Fruit fly (Drosophila melanogaster) whole organism, pupa: ENCODE results near the gene Cpr100A.
A peak's percentile ranks its signal among the peaks of the same experiment; 100 is the strongest.

ENCODE experiments used
- CG10348 ChIP-seq: fragments of 200-800 bp; sonication (Bioruptor generic); IDR thresholded peaks from 2 replicates; pipeline ENCODE4 v1.3.6; 2022; ENCODE audit warnings: missing biosample characterization, missing genetic modification characterization
- CG12605 ChIP-seq: fragments of 200-800 bp; sonication (Bioruptor generic); IDR thresholded peaks from 2 replicates; pipeline ENCODE4 v1.3.6; 2022; ENCODE audit warnings: missing biosample characterization, missing genetic modification characterization
- CG13204 ChIP-seq: fragments of 200-800 bp; sonication (Bioruptor generic); optimal IDR thresholded peaks from 2 replicates; lab custom pipeline; 2018; ENCODE audit warnings: missing biosample characterization, mild to moderate bottlenecking, missing genetic modification characterization, moderate library complexity
- CG14655 ChIP-seq: fragments of 200-800 bp; sonication (Bioruptor generic); optimal IDR thresholded peaks from 3 replicates; lab custom pipeline; 2017; ENCODE audit warnings: mild to moderate bottlenecking, missing biosample characterization, missing genetic modification reagents, missing genetic modification characterization
- CG15710 ChIP-seq: fragments of 200-800 bp; sonication (Bioruptor generic); optimal IDR thresholded peaks from 2 replicates; lab custom pipeline; 2018; ENCODE audit warnings: missing biosample characterization, mild to moderate bottlenecking, missing genetic modification characterization, moderate library complexity
- CG17806 ChIP-seq: fragments of 200-800 bp; sonication (Bioruptor generic); optimal IDR thresholded peaks from 2 replicates; lab custom pipeline; 2018; ENCODE audit warnings: missing biosample characterization, mild to moderate bottlenecking, missing genetic modification characterization, moderate library complexity
- CG32121 ChIP-seq: fragments of 200-800 bp; sonication (Bioruptor generic); IDR thresholded peaks from 2 replicates; pipeline ENCODE4 v1.3.6; 2022; ENCODE audit warnings: missing biosample characterization, missing genetic modification characterization
- CG34367 ChIP-seq: fragments of 200-800 bp; sonication (Bioruptor generic); optimal IDR thresholded peaks from 2 replicates; lab custom pipeline; 2018; ENCODE audit warnings: missing biosample characterization, mild to moderate bottlenecking, missing genetic modification characterization
- CG4496 ChIP-seq: fragments of 200-800 bp; sonication (Bioruptor generic); IDR thresholded peaks from 3 replicates; pipeline ENCODE4 v1.3.6; 2022; ENCODE audit warnings: missing biosample characterization, missing genetic modification characterization
- CG8159 ChIP-seq: fragments of 200-800 bp; sonication (Bioruptor generic); optimal IDR thresholded peaks from 3 replicates; lab custom pipeline; 2018; ENCODE audit warnings: missing biosample characterization, mild to moderate bottlenecking, missing genetic modification characterization, moderate library complexity
- CG8301 ChIP-seq: fragments of 200-800 bp; sonication (Bioruptor generic); optimal IDR thresholded peaks from 2 replicates; lab custom pipeline; 2018; ENCODE audit warnings: missing biosample characterization, mild to moderate bottlenecking, missing genetic modification characterization
- CG9948 ChIP-seq: fragments of 200-800 bp; sonication (Bioruptor generic); optimal IDR thresholded peaks from 2 replicates; lab custom pipeline; 2018; ENCODE audit warnings: missing biosample characterization, mild to moderate bottlenecking, missing genetic modification characterization, moderate library complexity
- D1 ChIP-seq: fragments of 200-800 bp; sonication (Bioruptor generic); optimal IDR thresholded peaks from 2 replicates; lab custom pipeline; 2018; ENCODE audit warnings: missing biosample characterization, mild to moderate bottlenecking, missing genetic modification characterization, moderate library complexity
- EcR ChIP-seq: fragments of 200-800 bp; sonication (Bioruptor generic); optimal IDR thresholded peaks from 3 replicates; lab custom pipeline; 2019; ENCODE audit warnings: missing biosample characterization, missing genetic modification characterization, mild to moderate bottlenecking, moderate library complexity, missing genetic modification reagents
- Ets98B ChIP-seq: fragments of 200-800 bp; sonication (Bioruptor generic); IDR thresholded peaks from 2 replicates; pipeline ENCODE4 v1.3.6; 2022; ENCODE audit warnings: missing biosample characterization, missing genetic modification characterization
- Pif1A ChIP-seq: fragments of 200-800 bp; sonication (Bioruptor generic); optimal IDR thresholded peaks from 3 replicates; lab custom pipeline; 2016; ENCODE audit warnings: missing biosample characterization, missing genetic modification characterization
- Pif1B ChIP-seq: fragments of 200-800 bp; sonication (Bioruptor generic); optimal IDR thresholded peaks from 3 replicates; lab custom pipeline; 2016; ENCODE audit warnings: missing biosample characterization, missing genetic modification characterization
- Snoo ChIP-seq: fragments of 200-800 bp; sonication (Bioruptor generic); optimal IDR thresholded peaks from 3 replicates; lab custom pipeline; 2017; ENCODE audit warnings: missing biosample characterization, mild to moderate bottlenecking, missing genetic modification characterization, inconsistent platforms
- fd96Ca ChIP-seq: fragments of 200-800 bp; sonication (Bioruptor generic); IDR thresholded peaks from 3 replicates; pipeline ENCODE4 v1.3.6; 2022; ENCODE audit warnings: missing biosample characterization, missing genetic modification characterization
- gl ChIP-seq: fragments of 200-800 bp; sonication (Bioruptor generic); optimal IDR thresholded peaks from 2 replicates; lab custom pipeline; 2018; ENCODE audit warnings: missing biosample characterization, mild to moderate bottlenecking, missing genetic modification characterization
- rn ChIP-seq: fragments of 200-800 bp; sonication (Bioruptor generic); IDR thresholded peaks from 2 replicates; pipeline ENCODE4 v1.3.6; 2022; ENCODE audit warnings: missing biosample characterization, missing genetic modification characterization

Gene Cpr100A

DNA sequence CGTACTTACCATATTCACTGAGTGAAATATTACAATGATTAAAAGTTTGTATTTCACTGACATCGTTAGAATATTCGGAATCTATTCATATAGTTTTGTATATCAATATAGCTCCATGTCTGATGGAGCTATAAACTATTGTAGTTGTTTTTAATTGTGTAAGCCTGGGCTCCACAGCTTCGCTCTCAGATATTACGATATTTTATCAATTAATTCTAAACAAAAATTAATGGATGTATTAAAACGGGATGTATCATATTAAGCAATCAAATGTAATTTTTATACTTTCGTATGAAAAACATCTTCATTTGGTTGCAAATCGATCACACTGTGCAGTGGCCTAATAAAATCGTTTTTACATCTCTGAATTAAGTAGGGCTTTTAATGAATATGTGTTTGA lies 34.7 kb downstream of the Cpr100A start, which contains the start of gene CG33483:
TSS of gene CG33483 (minus strand) at position 101 of the 400 bp plus-strand sequence.
- TF ChIP-seq EcR (GFP tag; lab: Kevin White, UChicago), result no peak
- TF ChIP-seq Pif1A (GFP tag; lab: Kevin White, UChicago), result no peak
- no peak for TF ChIP-seq CG32121
- TF ChIP-seq Pif1B, result no peak
- TF ChIP-seq Snoo (tag; lab: Kevin White, UChicago), result no peak
- no peak for TF ChIP-seq rn (GFP tag; lab: Robert Waterston, UW)
- TF ChIP-seq CG10348, result no peak
- no peak for TF ChIP-seq gl (tag; lab: Kevin White, UChicago)
- no peak for TF ChIP-seq D1 (tag; lab: Kevin White, UChicago)
- no peak for TF ChIP-seq CG8301 (tag; lab: Kevin White, UChicago)
- no peak for TF ChIP-seq CG14655 (GFP tag; lab: Kevin White, UChicago)
- TF ChIP-seq Ets98B (GFP tag; lab: Robert Waterston, UW), result no peak
- TF ChIP-seq CG34367 (tag; lab: Kevin White, UChicago), result no peak
- TF ChIP-seq CG12605, result no peak

DNA sequence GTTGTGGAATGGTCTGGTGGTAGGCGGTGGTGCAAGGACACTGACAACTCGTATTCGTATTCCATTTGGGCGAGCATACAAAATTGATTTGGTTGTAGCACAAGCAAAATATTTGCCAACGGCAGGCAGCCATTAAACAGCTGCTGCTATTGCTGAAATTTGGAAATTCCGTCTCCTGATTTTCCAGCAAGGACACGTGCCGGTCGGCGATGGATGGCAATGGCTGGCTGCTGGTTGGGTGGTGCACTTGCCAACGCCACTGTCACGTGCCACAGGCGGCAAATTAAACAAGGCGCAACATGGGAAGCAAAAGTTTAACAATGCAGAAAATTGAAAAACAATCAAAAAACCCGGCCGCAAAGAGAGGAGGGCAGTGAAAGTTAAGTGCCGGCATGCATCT lies 36.7 kb downstream of the Cpr100A start:
- TF ChIP-seq CG32121 (no peak), Pif1B (no peak), Snoo (tag; lab: Kevin White, UChicago) (no peak), CG9948 (tag; lab: Kevin White, UChicago) (no peak), gl (tag; lab: Kevin White, UChicago) (no peak), CG10348 (no peak), CG15710 (no peak), D1 (tag; lab: Kevin White, UChicago) (no peak), CG14655 (GFP tag; lab: Kevin White, UChicago) (no peak), fd96Ca (GFP tag; lab: Robert Waterston, UW) (no peak), rn (GFP tag; lab: Robert Waterston, UW) (no peak), Ets98B (GFP tag; lab: Robert Waterston, UW) (no peak), CG17806 (tag; lab: Kevin White, UChicago) (no peak), CG8159 (tag; lab: Kevin White, UChicago) (no peak), Pif1A (GFP tag; lab: Kevin White, UChicago) (no peak), CG13204 (GFP tag; lab: Kevin White, UChicago) (no peak), EcR (GFP tag; lab: Kevin White, UChicago) (no peak), CG8301 (tag; lab: Kevin White, UChicago) (no peak)
- TF ChIP-seq, all 21 proteins: peak for 0

DNA sequence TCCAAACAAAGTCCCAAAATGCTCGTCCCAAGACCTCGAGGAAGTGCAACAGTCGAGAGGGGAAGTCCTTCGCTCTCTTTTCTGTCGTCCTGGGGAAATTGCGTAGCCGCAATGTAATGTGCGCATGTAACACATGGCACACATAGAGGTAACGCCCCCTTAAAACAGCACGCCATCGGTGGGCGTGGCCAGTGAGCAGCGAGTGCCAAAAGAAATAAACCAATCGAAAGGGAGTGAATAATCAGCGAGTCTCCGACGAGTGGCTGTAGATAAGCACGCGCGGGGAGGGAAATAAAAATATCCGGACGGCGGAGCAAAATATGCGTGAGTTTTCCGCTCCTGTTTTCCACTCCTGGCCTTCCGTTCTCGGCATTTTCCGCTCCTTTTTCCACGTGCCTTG lies 41.7 kb downstream of the Cpr100A start:
- TF ChIP-seq CG4496, result no peak

DNA sequence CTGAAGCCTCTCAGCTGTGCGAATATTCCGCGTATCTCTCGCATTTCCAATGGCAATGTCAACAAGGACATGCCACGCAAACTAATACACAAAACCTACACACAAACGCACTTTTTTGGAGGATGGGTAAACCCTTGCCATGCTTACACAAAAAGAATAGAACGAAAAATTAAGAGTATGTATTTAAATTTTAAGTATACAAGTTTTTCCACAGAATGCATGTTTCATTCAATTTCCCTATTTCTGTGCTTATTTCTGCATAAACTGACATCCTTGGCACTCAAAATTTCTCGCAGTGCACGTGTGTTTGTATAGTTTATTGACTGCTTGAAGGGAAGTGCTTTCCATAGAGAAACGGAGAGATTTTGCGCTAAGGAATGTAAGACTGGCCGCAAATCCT lies 42.5 kb downstream of the Cpr100A start:
- TF ChIP-seq CG9948 (tag; lab: Kevin White, UChicago), result no peak
- TF ChIP-seq CG32121, result no peak
- no peak for TF ChIP-seq fd96Ca (GFP tag; lab: Robert Waterston, UW)
- TF ChIP-seq CG12605, result no peak
- no peak for TF ChIP-seq CG14655 (GFP tag; lab: Kevin White, UChicago)
- no peak for TF ChIP-seq CG34367 (tag; lab: Kevin White, UChicago)
- TF ChIP-seq Pif1A (GFP tag; lab: Kevin White, UChicago), result no peak
- no peak for TF ChIP-seq CG13204 (GFP tag; lab: Kevin White, UChicago)
- no peak for TF ChIP-seq Ets98B (GFP tag; lab: Robert Waterston, UW)
- no peak for TF ChIP-seq CG8159 (tag; lab: Kevin White, UChicago)
- TF ChIP-seq CG15710, result no peak
- TF ChIP-seq CG8301 (tag; lab: Kevin White, UChicago), result no peak
- no peak for TF ChIP-seq EcR (GFP tag; lab: Kevin White, UChicago)
- TF ChIP-seq CG17806 (tag; lab: Kevin White, UChicago), result no peak
- TF ChIP-seq CG10348, result no peak
- TF ChIP-seq CG4496, result no peak
- no peak for TF ChIP-seq D1 (tag; lab: Kevin White, UChicago)
- TF ChIP-seq rn (GFP tag; lab: Robert Waterston, UW), result no peak
- TF ChIP-seq Snoo (tag; lab: Kevin White, UChicago), result no peak

DNA sequence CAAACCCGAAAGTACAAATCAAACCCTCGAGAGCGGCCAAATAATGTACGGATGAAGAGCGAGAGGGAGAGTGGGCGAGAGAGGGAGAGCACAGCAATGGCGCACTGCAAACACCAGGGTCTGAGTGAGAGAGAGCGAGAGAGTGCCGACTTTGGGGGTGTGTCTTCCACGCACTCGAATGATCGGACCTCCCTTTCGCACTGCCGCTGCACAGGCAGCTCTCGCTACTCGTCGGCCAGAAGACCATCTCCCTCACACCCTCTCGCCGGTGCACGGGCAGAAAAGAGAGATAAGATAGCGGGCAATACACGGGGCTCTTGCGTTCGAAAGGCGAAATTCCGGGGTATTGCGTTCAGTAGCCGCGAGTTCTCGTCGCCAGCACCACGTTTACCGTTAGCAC lies 45.1 kb downstream of the Cpr100A start, which contains the start of gene Ptx1:
TSS of gene Ptx1 (plus strand) at position 353 of the 400 bp plus-strand sequence.
- TF ChIP-seq CG4496 (peak; percentile 85), CG32121 (peak; percentile 55; the same call in 1 of the 2 replicates), Pif1B (no peak), fd96Ca (GFP tag; lab: Robert Waterston, UW) (peak; percentile 48; the same call in 1 of the 3 replicates), CG15710 (no peak)

DNA sequence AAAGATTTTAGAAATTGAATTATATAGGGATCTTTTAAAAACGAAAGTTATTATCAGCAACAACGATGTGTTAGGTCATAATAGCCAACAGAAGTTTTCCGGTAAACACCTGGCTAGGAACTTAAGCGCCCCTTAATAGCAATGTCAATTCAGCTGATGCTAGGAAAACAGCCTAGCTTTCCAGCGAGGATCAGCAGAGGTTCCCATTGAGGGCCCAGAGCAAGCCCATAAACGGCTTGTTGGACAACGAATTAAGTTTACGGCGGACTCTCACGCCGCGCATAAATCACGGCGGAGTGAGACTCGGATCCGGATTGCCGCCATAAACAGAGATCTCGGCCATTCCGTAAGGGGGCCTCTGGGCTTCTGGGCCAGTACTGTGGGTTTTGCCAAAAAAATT lies 46.4 kb downstream of the Cpr100A start:
- no peak for TF ChIP-seq CG9948 (tag; lab: Kevin White, UChicago)
- no peak for TF ChIP-seq Pif1A (GFP tag; lab: Kevin White, UChicago)
- no peak for TF ChIP-seq CG8159 (tag; lab: Kevin White, UChicago)
- TF ChIP-seq CG8301 (tag; lab: Kevin White, UChicago), result no peak
- no peak for TF ChIP-seq Snoo (tag; lab: Kevin White, UChicago)
- no peak for TF ChIP-seq CG10348
- TF ChIP-seq fd96Ca (GFP tag; lab: Robert Waterston, UW), result no peak
- TF ChIP-seq CG32121, result no peak
- TF ChIP-seq CG34367 (tag; lab: Kevin White, UChicago), result no peak
- TF ChIP-seq, all 21 proteins: peak for 0

DNA sequence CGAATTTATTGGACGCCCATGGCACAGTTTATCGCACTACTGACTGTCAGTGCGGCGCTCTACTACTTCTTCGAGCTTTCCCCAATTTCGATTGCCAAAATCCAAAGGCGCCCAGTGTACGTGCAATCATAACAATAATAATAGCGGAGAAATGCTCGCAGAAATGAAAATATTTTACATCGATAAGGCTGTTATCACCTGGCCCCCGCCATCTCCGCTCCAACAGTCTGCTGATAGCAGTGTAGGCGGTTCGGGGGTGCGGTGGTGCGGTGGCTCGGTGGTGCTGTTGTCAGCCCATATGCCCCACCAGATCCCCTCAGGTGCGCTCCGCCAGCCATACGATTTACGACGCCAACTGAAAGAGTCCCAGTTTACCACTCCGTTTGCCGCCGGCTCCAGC lies 47.9 kb downstream of the Cpr100A start:
- 0 out of 3 replicates have a peak, but pooled peaks have one; percentile 24 for TF ChIP-seq fd96Ca (GFP tag; lab: Robert Waterston, UW)
- TF ChIP-seq CG15710, result no peak
- TF ChIP-seq, all 21 proteins: peak for 1
